Worm (Caenorhabditis elegans): ENCODE data around the gene B0336.7.
A peak's percentile ranks its signal among the peaks of the same experiment; 100 is the strongest.

The B0336.7 gene

DNA sequence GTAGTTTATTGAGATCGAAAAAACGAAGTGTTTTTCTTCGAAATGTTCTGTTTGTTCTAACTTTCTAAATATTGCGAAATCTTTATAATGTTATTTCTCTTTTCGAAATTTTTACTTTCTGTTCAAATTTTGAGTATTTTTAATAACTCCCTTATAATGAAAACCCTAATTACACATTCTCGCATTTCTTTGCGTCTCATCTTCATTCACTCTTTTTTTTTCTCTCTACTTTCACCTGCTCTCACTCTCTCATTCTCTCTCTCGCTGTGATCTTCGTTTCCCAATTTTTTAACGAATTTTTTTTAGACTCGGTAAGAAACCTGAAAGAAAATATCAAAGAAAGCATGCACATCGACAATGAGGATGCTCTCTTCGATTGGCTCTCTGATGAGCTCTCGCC, 14.1 kb upstream of the B0336.7 start, which contains the start of gene rbm-26:
Gene rbm-26, plus strand, starts transcription at position 301 of the 400 bp plus-strand sequence.
- TF ChIP-seq ztf-11 (tag; optimal IDR thresholded peaks at IDR 0.05) (no peak), pha-4 (tag; optimal IDR thresholded peaks at IDR 0.05) (peak; percentile 8), snpc-4 (tag; optimal IDR thresholded peaks at IDR 0.05) (no peak)

DNA sequence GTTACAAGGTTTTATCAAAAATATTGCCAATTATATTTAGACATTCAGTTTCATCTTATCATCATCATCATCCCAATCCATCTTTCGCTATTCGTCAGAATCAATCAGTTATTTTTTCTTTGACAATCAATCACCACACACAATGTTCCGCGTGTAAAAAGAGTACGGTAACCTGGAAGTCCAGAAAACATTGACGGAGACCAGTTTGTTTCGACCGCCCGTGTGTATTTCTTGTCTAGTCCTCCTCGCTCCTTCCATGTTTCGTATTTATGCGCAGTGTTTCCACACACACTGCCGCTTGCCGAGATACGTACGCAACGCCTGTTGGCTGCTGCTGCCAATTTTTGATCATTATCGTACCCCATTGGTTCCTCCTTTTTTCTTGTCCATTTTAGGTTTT, 13.5 kb upstream of the B0336.7 start:
- TF ChIP-seq nhr-12 (tag; optimal IDR thresholded peaks at IDR 0.05) (no peak), nhr-67 (tag; optimal IDR thresholded peaks at IDR 0.05) (no peak), skn-1 (tag; optimal IDR thresholded peaks at IDR 0.05) (peak; percentile 18), lin-15B (tag; optimal IDR thresholded peaks at IDR 0.05) (peak; percentile 55), fos-1 (tag; optimal IDR thresholded peaks at IDR 0.05) (no peak), nhr-76 (tag; optimal IDR thresholded peaks at IDR 0.05) (no peak), pqm-1 (tag; optimal IDR thresholded peaks at IDR 0.05) (peak; percentile 49), hmg-11 (tag; optimal IDR thresholded peaks at IDR 0.05) (peak; percentile 5), lsy-12 (tag; optimal IDR thresholded peaks at IDR 0.05) (peak; percentile 63), elt-2 (tag; optimal IDR thresholded peaks at IDR 0.05) (peak; percentile 58), nhr-25 (tag; optimal IDR thresholded peaks at IDR 0.05) (peak; percentile 66), fkh-2 (tag; optimal IDR thresholded peaks at IDR 0.05) (no peak), tbx-2 (tag; optimal IDR thresholded peaks at IDR 0.05) (no peak), lin-39 (tag; optimal IDR thresholded peaks at IDR 0.05) (peak; percentile 40), nhr-23 (tag; optimal IDR thresholded peaks at IDR 0.05) (peak; percentile 86), nfya-1 (tag; optimal IDR thresholded peaks at IDR 0.05; ENCODE audit: insufficient read depth) (peak; percentile 95), elt-3 (tag; optimal IDR thresholded peaks at IDR 0.05) (no peak), ztf-4 (tag; optimal IDR thresholded peaks at IDR 0.05) (no peak), nhr-43 (tag; optimal IDR thresholded peaks at IDR 0.05; ENCODE audit: poor library complexity, severe bottlenecking) (peak; percentile 81), ama-1 (optimal IDR thresholded peaks at IDR 0.05) (peak; percentile 45), mml-1 (tag; optimal IDR thresholded peaks at IDR 0.05) (no peak), ceh-28 (tag; optimal IDR thresholded peaks at IDR 0.05) (peak; percentile 28), unc-62 (GFP tag; optimal IDR thresholded peaks at IDR 0.05) (peak; percentile 40)

DNA sequence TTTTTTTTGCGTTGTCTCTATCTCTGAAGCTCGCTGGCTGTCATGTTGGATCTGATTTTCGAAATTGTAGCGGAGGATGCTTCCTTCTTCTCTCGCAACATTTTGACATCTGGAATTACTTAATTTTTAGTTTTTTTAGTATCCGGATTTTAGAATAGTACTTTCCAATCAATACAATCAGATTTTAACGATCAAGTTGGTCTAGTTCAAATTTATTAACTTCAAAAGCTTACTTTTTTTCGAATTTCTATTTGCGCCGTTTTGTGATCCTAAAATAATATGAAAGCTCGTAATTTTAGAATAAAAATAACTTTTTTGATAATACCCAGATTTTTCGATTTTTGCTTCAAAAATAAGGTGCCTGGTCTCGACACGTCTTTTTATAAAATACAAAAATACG, 12.9 kb upstream of the B0336.7 start, which contains the start of gene B0336.12:
Gene B0336.12, minus strand, starts transcription at position 101 of the 400 bp plus-strand sequence.
- no peak for TF ChIP-seq elt-3 (tag; optimal IDR thresholded peaks at IDR 0.05)

DNA sequence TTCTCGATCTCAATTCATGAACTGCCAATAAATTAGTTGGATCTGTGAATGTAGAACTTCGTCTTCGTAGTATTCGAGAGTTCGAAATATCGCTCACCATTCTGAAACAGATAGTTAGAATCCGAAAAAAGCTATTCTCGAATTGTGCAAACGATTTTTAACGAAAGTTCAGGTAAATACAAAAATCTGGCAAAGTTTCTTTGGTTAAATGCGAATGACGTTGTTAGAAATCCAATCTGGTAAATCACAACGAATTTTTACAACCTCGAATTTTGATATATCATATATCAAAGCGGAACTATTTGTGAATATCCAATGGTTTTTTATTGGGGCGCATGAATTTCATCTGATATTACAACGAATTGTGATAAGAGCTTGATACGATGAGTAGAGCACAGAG, 12.1 kb upstream of the B0336.7 start, which contains the start of gene hpo-28:
Gene hpo-28, minus strand, starts transcription at position 101 of the 400 bp plus-strand sequence.
- TF ChIP-seq elt-2 (tag; optimal IDR thresholded peaks at IDR 0.05) (peak; percentile 28), nhr-12 (tag; optimal IDR thresholded peaks at IDR 0.05) (no peak)

DNA sequence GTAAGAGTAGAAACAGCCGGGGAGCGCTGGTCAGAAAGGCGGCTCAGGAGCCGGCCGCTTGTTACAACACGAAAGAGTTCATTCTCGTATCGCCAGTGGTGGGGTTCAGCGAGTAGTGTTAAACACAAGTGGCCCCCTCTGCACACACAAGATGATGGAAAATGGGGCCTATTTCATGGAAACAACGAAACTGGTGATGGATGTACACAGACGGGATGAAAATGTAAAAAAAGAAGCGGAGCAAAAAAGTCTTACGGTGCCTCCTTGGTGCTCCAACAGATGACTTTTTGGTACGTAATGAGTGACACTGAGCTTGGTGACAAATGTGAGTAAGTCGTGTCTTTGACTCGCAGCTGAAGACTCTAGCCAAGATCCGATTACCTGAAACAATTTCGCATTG, 10.9 kb upstream of the B0336.7 start:
- TF ChIP-seq nhr-76 (tag; optimal IDR thresholded peaks at IDR 0.05) (no peak), elt-3 (tag; optimal IDR thresholded peaks at IDR 0.05) (no peak), ceh-82 (tag; optimal IDR thresholded peaks at IDR 0.05) (no peak), nhr-43 (tag; optimal IDR thresholded peaks at IDR 0.05; ENCODE audit: poor library complexity, severe bottlenecking) (no peak), daf-12 (tag; optimal IDR thresholded peaks at IDR 0.05) (no peak), lin-39 (tag; optimal IDR thresholded peaks at IDR 0.05) (peak; percentile 69)

DNA sequence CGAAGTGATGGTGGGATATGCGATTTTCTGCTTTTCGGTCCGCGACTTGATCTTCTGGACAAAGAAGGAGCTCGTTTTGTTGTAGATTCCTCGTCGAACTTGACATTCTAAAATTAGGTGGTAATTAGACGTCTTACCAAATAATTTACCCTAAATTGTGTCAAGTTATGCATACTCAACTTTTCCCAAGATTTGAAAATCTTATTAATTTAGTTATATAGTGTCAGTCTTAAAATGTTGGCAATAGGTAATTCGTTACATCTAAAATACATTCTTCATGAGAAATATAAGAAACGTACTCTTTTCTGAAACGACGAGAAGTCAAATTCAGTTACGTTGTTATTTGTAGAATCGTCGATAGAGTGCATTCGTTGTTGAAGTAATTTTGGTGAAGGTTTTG, 10.4 kb upstream of the B0336.7 start:
- TF ChIP-seq ama-1 (optimal IDR thresholded peaks at IDR 0.05) (peak; percentile 19), nhr-67 (tag; optimal IDR thresholded peaks at IDR 0.05) (no peak), ceh-16 (tag; optimal IDR thresholded peaks at IDR 0.05) (no peak)

DNA sequence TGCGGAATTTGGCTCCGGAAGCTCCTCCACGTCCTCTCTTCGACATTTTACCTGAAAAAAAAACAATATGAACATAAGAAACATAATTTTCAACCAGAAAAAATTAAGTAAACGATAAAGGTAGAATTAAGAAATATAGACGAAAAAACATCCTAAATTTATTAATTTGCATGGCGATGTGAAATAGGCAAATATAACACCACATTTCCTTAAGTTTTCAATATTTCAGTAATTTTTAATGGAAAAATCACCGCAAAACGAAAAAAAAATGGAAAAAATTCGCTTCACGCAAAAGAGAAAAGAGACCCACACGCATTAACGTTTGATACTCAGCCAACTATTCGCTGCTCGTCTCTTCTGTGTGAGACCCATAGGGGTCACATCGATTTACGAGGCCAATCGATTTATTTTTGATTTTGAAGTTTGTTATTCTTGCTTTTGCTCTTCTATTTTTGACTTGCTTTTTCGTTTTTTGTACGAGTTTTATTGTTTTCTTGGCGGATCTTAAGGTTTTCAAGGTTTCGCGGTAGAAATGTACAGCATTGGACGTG, 9.0 kb upstream of the B0336.7 start, which contains the start of gene rpl-23:
Gene rpl-23, minus strand, starts transcription at position 51 of the 551 bp plus-strand sequence.
- TF ChIP-seq jun-1 (tag; optimal IDR thresholded peaks at IDR 0.05) (peak; percentile 73), hmg-11 (tag; optimal IDR thresholded peaks at IDR 0.05) (peak; percentile 77), nhr-67 (tag; optimal IDR thresholded peaks at IDR 0.05) (no peak), skn-1 (tag; optimal IDR thresholded peaks at IDR 0.05) (peak; percentile 85), unc-39 (tag; optimal IDR thresholded peaks at IDR 0.05) (no peak), nhr-76 (tag; optimal IDR thresholded peaks at IDR 0.05) (no peak), unc-62 (GFP tag; optimal IDR thresholded peaks at IDR 0.05) (no peak), ceh-9 (tag; optimal IDR thresholded peaks at IDR 0.05) (no peak), ztf-11 (tag; optimal IDR thresholded peaks at IDR 0.05) (no peak), elt-1 (tag; optimal IDR thresholded peaks at IDR 0.05) (peak; percentile 48), nhr-43 (tag; optimal IDR thresholded peaks at IDR 0.05; ENCODE audit: poor library complexity, severe bottlenecking) (peak; percentile 58), nhr-237 (tag; optimal IDR thresholded peaks at IDR 0.05) (no peak), ceh-16 (tag; optimal IDR thresholded peaks at IDR 0.05) (peak; percentile 65), fkh-10 (GFP tag; optimal IDR thresholded peaks at IDR 0.05) (peak; percentile 81), snpc-4 (tag; optimal IDR thresholded peaks at IDR 0.05) (peak; percentile 84), eor-1 (tag; optimal IDR thresholded peaks at IDR 0.05) (no peak), lin-39 (tag; optimal IDR thresholded peaks at IDR 0.05) (peak; percentile 98), nhr-25 (tag; optimal IDR thresholded peaks at IDR 0.05) (peak; percentile 97), sea-2 (GFP tag; optimal IDR thresholded peaks at IDR 0.05) (no peak), mdl-1 (tag; optimal IDR thresholded peaks at IDR 0.05) (no peak), nhr-23 (tag; optimal IDR thresholded peaks at IDR 0.05) (peak; percentile 99), ztf-4 (tag; optimal IDR thresholded peaks at IDR 0.05) (no peak), nhr-77 (tag; optimal IDR thresholded peaks at IDR 0.05) (peak; percentile 32)

All from whole organism, L3 larva.